ENCODE assay signal across 2 worm cellular contexts in the genomic region with DNA sequence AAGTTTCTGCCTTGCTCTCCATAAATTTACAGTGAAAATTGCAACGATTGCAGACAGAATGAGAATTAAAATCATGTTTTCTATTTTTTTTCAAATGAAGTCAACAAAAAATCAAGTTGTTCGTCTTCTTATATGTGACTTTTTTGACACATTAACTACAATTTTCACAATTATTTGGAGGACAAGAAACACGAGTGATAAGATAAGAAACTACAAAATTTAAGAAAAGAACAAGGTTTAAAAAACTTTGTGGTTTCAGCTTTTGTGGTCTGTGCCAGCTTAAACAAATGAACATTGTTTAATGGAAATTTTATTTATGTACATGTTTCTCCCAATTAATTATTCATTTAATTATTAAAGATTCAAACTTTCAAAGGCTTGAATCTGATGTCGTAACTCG.
TF ChIP-seq lines count a peak whose summit lies in the region.

Gene cyp-34A9, minus strand, starts transcription at position 131 of the 400 bp plus-strand sequence.

TF ChIP-seq in whole organism, L3 larva, 47 proteins besides CTCF, POLR2A, EP300 and RAD21 (continued from another document):
- TF ChIP-seq nhr-28 (tag; optimal IDR thresholded peaks at IDR 0.05; lab: Kevin White, UChicago) (no peak), ztf-11 (tag; optimal IDR thresholded peaks at IDR 0.05; lab: Kevin White, UChicago) (no peak), egl-5 (tag; optimal IDR thresholded peaks at IDR 0.05; lab: Kevin White, UChicago) (no peak), ztf-4 (tag; optimal IDR thresholded peaks at IDR 0.05; lab: Kevin White, UChicago) (no peak), zag-1 (tag; optimal IDR thresholded peaks at IDR 0.05; lab: Kevin White, UChicago) (no peak)

TF ChIP-seq in whole organism, L4 larva, 104 proteins besides CTCF, POLR2A, EP300 and RAD21 (continued from another document):
- TF ChIP-seq hlh-11 (tag; optimal IDR thresholded peaks at IDR 0.05; lab: Kevin White, UChicago), result peak; percentile 56
- TF ChIP-seq daf-8 (GFP tag; IDR thresholded peaks at IDR 0.05; lab: Robert Waterston, UW), result no peak
- no peak for TF ChIP-seq F10B5.3 (tag; optimal IDR thresholded peaks at IDR 0.05; lab: Kevin White, UChicago)
- TF ChIP-seq dve-1 (tag; optimal IDR thresholded peaks at IDR 0.05; lab: Kevin White, UChicago; ENCODE audit: insufficient read depth), result peak; percentile 75
- peak; percentile 99 for TF ChIP-seq nhr-77 (tag; optimal IDR thresholded peaks at IDR 0.05; lab: Kevin White, UChicago)
- peak; percentile 99 for TF ChIP-seq nhr-28 (tag; optimal IDR thresholded peaks at IDR 0.05; lab: Kevin White, UChicago)
- TF ChIP-seq ama-1 (optimal IDR thresholded peaks at IDR 0.05; lab: Kevin White, UChicago), result no peak
- TF ChIP-seq attf-4 (tag; optimal IDR thresholded peaks at IDR 0.05; lab: Kevin White, UChicago), result no peak
- TF ChIP-seq pqm-1 (tag; optimal IDR thresholded peaks at IDR 0.05; lab: Kevin White, UChicago), result peak; percentile 64
- no peak for TF ChIP-seq egl-43 (GFP tag; IDR thresholded peaks at IDR 0.05; lab: Robert Waterston, UW)
- no peak for TF ChIP-seq egl-27 (tag; optimal IDR thresholded peaks at IDR 0.05; lab: Kevin White, UChicago)
- no peak for TF ChIP-seq ceh-44 (GFP tag; IDR thresholded peaks at IDR 0.05; lab: Robert Waterston, UW)
- peak; percentile 84 for TF ChIP-seq dmd-6 (GFP tag; IDR thresholded peaks at IDR 0.05; lab: Robert Waterston, UW)
- no peak for TF ChIP-seq spr-3 (GFP tag; optimal IDR thresholded peaks at IDR 0.05; lab: Kevin White, UChicago)
- no peak for TF ChIP-seq saeg-2 (GFP tag; IDR thresholded peaks at IDR 0.05; lab: Robert Waterston, UW)
- no peak for TF ChIP-seq zip-11 (GFP tag; IDR thresholded peaks at IDR 0.05; lab: Robert Waterston, UW)
- TF ChIP-seq dmd-8 (GFP tag; IDR thresholded peaks at IDR 0.05; lab: Robert Waterston, UW), result no peak
- no peak for TF ChIP-seq ceh-82 (tag; optimal IDR thresholded peaks at IDR 0.05; lab: Kevin White, UChicago)
- TF ChIP-seq gei-8 (GFP tag; optimal IDR thresholded peaks at IDR 0.05; lab: Kevin White, UChicago), result no peak
- no peak for TF ChIP-seq F49E8.2 (tag; optimal IDR thresholded peaks at IDR 0.05; lab: Kevin White, UChicago; ENCODE audit: borderline replicate concordance)
- no peak for TF ChIP-seq duxl-1 (tag; optimal IDR thresholded peaks at IDR 0.05; lab: Kevin White, UChicago; ENCODE audit: poor library complexity)
- no peak for TF ChIP-seq lin-29 (GFP tag; IDR thresholded peaks at IDR 0.05; lab: Robert Waterston, UW)
- TF ChIP-seq nhr-42 (GFP tag; IDR thresholded peaks at IDR 0.05; lab: Robert Waterston, UW), result 0 out of 2 replicates have a peak, but pooled peaks have one; percentile 21
- TF ChIP-seq jun-1 (tag; optimal IDR thresholded peaks at IDR 0.05; lab: Kevin White, UChicago), result no peak
- TF ChIP-seq skn-1 (tag; optimal IDR thresholded peaks at IDR 0.05; lab: Kevin White, UChicago), result no peak
- no peak for TF ChIP-seq ces-1 (GFP tag; optimal IDR thresholded peaks at IDR 0.05; lab: Kevin White, UChicago)
- TF ChIP-seq lir-3 (tag; optimal IDR thresholded peaks at IDR 0.05; lab: Kevin White, UChicago), result no peak
- TF ChIP-seq nhr-10 (tag; optimal IDR thresholded peaks at IDR 0.05; lab: Kevin White, UChicago), result no peak
- TF ChIP-seq set-16 (GFP tag; IDR thresholded peaks at IDR 0.05; lab: Robert Waterston, UW), result no peak
- TF ChIP-seq unc-39 (tag; optimal IDR thresholded peaks at IDR 0.05; lab: Kevin White, UChicago), result no peak
- TF ChIP-seq nhr-25 (tag; optimal IDR thresholded peaks at IDR 0.05; lab: Kevin White, UChicago; ENCODE audit: borderline replicate concordance, insufficient read depth), result no peak
- TF ChIP-seq cey-2 (tag; optimal IDR thresholded peaks at IDR 0.05; lab: Kevin White, UChicago; ENCODE audit: borderline replicate concordance, insufficient read depth), result no peak
- TF ChIP-seq daf-16 (GFP tag; optimal IDR thresholded peaks at IDR 0.05; lab: Kevin White, UChicago), result no peak
- TF ChIP-seq daf-16 (tag; optimal IDR thresholded peaks at IDR 0.05; lab: Kevin White, UChicago), result peak; percentile 88
